Fruit fly (Drosophila melanogaster): ENCODE data around the gene CG2225.

Gene CG2225

dm6 chr2L:21681322-21682268 lies 4.3 kb upstream of the CG2225 start, which contains the start of gene eEF2 (continued):
- TF ChIP-seq Stat92E (GFP tag; optimal IDR thresholded peaks at IDR 0.05) = peak in 1 of 3 experiments; percentile 75
- peak; percentile 63 for TF ChIP-seq Max (GFP tag; optimal IDR thresholded peaks at IDR 0.05)
- peak; percentile 58 for TF ChIP-seq cwo (GFP tag; optimal IDR thresholded peaks at IDR 0.05)
- no peak for TF ChIP-seq tll (GFP tag; optimal IDR thresholded peaks at IDR 0.05)
- TF ChIP-seq Hsf (GFP tag; optimal IDR thresholded peaks at IDR 0.05) = peak; percentile 78
- no peak for TF ChIP-seq z (GFP tag; IDR thresholded peaks at IDR 0.05)
- peak; percentile 71 for TF ChIP-seq CG15269 (tag; optimal IDR thresholded peaks at IDR 0.05)
- TF ChIP-seq Dip3 (GFP tag; optimal IDR thresholded peaks at IDR 0.05) = peak; percentile 61
- peak; percentile 97 for TF ChIP-seq amos (GFP tag; IDR thresholded peaks at IDR 0.05; ENCODE audit: partially characterized antibody)
- peak; percentile 63 for TF ChIP-seq org-1 (GFP tag; optimal IDR thresholded peaks at IDR 0.05)
- peak; percentile 64 for TF ChIP-seq Fer2 (tag; optimal IDR thresholded peaks at IDR 0.05)
- TF ChIP-seq CG1233 (GFP tag; optimal IDR thresholded peaks at IDR 0.05) = peak; percentile 85
- TF ChIP-seq CG14860 (GFP tag; IDR thresholded peaks at IDR 0.05; ENCODE audit: partially characterized antibody) = peak; percentile 89
- TF ChIP-seq her (GFP tag; optimal IDR thresholded peaks at IDR 0.05) = peak; percentile 83
- TF ChIP-seq ewg (GFP tag; optimal IDR thresholded peaks at IDR 0.05) = peak; percentile 50
- peak; percentile 96 for TF ChIP-seq Hmr (GFP tag; optimal IDR thresholded peaks at IDR 0.05)
- peak; percentile 85; the same call in 1 of the 2 replicates for TF ChIP-seq vvl (GFP tag; IDR thresholded peaks at IDR 0.05)
- TF ChIP-seq CG3065 (GFP tag; optimal IDR thresholded peaks at IDR 0.05) = peak; percentile 38
- TF ChIP-seq maf-S (GFP tag; optimal IDR thresholded peaks at IDR 0.05) = peak; percentile 73
- no peak; the same call in 1 of the 3 replicates for TF ChIP-seq CG34422 (GFP tag; IDR thresholded peaks at IDR 0.05)
- peak; percentile 93 for TF ChIP-seq CG16813 (GFP tag; IDR thresholded peaks at IDR 0.05; ENCODE audit: partially characterized antibody)
- TF ChIP-seq cg (GFP tag; optimal IDR thresholded peaks at IDR 0.05) = peak; percentile 69
- TF ChIP-seq CG3407 (GFP tag; optimal IDR thresholded peaks at IDR 0.05) = peak; percentile 54
- no peak for TF ChIP-seq CG32772 (GFP tag; IDR thresholded peaks at IDR 0.05)
- peak; percentile 53 for TF ChIP-seq fu2 (GFP tag; optimal IDR thresholded peaks at IDR 0.05)
- TF ChIP-seq oc (tag; optimal IDR thresholded peaks at IDR 0.05) = peak; percentile 57
- no peak; the same call in 1 of the 2 replicates for TF ChIP-seq Rx (GFP tag; IDR thresholded peaks at IDR 0.05)
- peak; percentile 44; the same call in 1 of the 2 replicates for TF ChIP-seq Ada2b (GFP tag; IDR thresholded peaks at IDR 0.05)
- TF ChIP-seq HLHmδ (GFP tag; optimal IDR thresholded peaks at IDR 0.05) = peak; percentile 93
- TF ChIP-seq CG12236 (GFP tag; optimal IDR thresholded peaks at IDR 0.05) = peak; percentile 64
- TF ChIP-seq Gug (GFP tag; IDR thresholded peaks at IDR 0.05) = peak; percentile 37; the same call in 1 of the 4 replicates
- TF ChIP-seq salm (tag; optimal IDR thresholded peaks at IDR 0.05) = peak; percentile 59
- TF ChIP-seq CG17328 (GFP tag; IDR thresholded peaks at IDR 0.05) = peak; percentile 87
- TF ChIP-seq Elba2 (GFP tag; optimal IDR thresholded peaks at IDR 0.05) = no peak
- TF ChIP-seq luna (GFP tag; optimal IDR thresholded peaks at IDR 0.05) = peak; percentile 39
- peak; percentile 61 for TF ChIP-seq CG1529 (GFP tag; optimal IDR thresholded peaks at IDR 0.05)
- TF ChIP-seq kni (GFP tag; optimal IDR thresholded peaks at IDR 0.05) = peak; percentile 46
- TF ChIP-seq pan (optimal IDR thresholded peaks at IDR 0.05) = no peak
- TF ChIP-seq pan (GFP tag; optimal IDR thresholded peaks at IDR 0.05 in 1 of 2, IDR thresholded peaks at IDR 0.05 in 1 of 2) = peak in 1 of 2 experiments; percentile 62
- peak; percentile 75 for TF ChIP-seq Neu2 (GFP tag; optimal IDR thresholded peaks at IDR 0.05; ENCODE audit: borderline replicate concordance)
- TF ChIP-seq sna (GFP tag; IDR thresholded peaks at IDR 0.05; ENCODE audit: partially characterized antibody) = peak; percentile 93
- TF ChIP-seq pzg (GFP tag; optimal IDR thresholded peaks at IDR 0.05) = peak; percentile 77
- peak; percentile 58 for TF ChIP-seq CG30403 (GFP tag; optimal IDR thresholded peaks at IDR 0.05)
- peak; percentile 84 for TF ChIP-seq CG2129 (GFP tag; IDR thresholded peaks at IDR 0.05; ENCODE audit: partially characterized antibody)
- TF ChIP-seq sob (GFP tag; IDR thresholded peaks at IDR 0.05) = peak; percentile 83; the same call in 1 of the 2 replicates
- TF ChIP-seq CG11696 (GFP tag; IDR thresholded peaks at IDR 0.05) = no peak
- peak; percentile 69 for TF ChIP-seq CG6254 (GFP tag; optimal IDR thresholded peaks at IDR 0.05)

Measured in whole organism, embryonic.